Worm (Caenorhabditis elegans) whole organism, L4 larva: ENCODE data around the gene Y54G11A.14.

ENCODE experiments used
- dmd-8 ChIP-seq: fragments of 200-800 bp; sonication (Bioruptor generic); IDR thresholded peaks from 2 replicates; pipeline ENCODE4 v1.3.6; 2022; ENCODE audit warnings: missing genetic modification characterization, missing compliant biosample characterization
- hif-1 ChIP-seq, 2 experiments: sonication (generic microtip); optimal IDR thresholded peaks; 2 replicates each; lab custom pipeline; 2016 to 2017; ENCODE audit warnings: missing compliant biosample characterization in 2 of 2, missing genetic modification characterization in 2 of 2, missing genetic modification reagents in 2 of 2, missing genotype in 2 of 2, mild to moderate bottlenecking in 1 of 2
- lin-39 ChIP-seq: fragments of 150-350 bp; optimal IDR thresholded peaks from 2 replicates; lab custom pipeline; 2014; ENCODE audit warnings: missing biosample characterization, missing genetic modification reagents, missing genetic modification characterization
- madf-5 ChIP-seq, 2 experiments: fragments of 200-800 bp; sonication (Bioruptor generic); IDR thresholded peaks; 2 replicates each; pipeline ENCODE4 v1.3.6; 2022; ENCODE audit warnings: missing compliant biosample characterization in 2 of 2, missing genetic modification characterization in 2 of 2
- mdl-1 ChIP-seq, 2 experiments: fragments of 150-350 bp in 1 of 2; sonication (generic microtip) in 1 of 2; optimal IDR thresholded peaks; 2 replicates each; lab custom pipeline; 2014 to 2017; ENCODE audit warnings: missing biosample characterization in 2 of 2, missing genetic modification characterization in 2 of 2
- nhr-6 ChIP-seq: fragments of 150-350 bp; optimal IDR thresholded peaks from 2 replicates; lab custom pipeline; 2014; ENCODE audit warnings: missing biosample characterization, missing genetic modification characterization
- snpc-4 ChIP-seq: fragments of 150-350 bp; optimal IDR thresholded peaks from 2 replicates; lab custom pipeline; 2014; ENCODE audit warnings: missing biosample characterization, missing genetic modification characterization
- unc-39 ChIP-seq: sonication (generic microtip); optimal IDR thresholded peaks from 2 replicates; lab custom pipeline; 2017; ENCODE audit warnings: missing biosample characterization, missing genetic modification characterization

- no peak for TF ChIP-seq snpc-4
- no peak for TF ChIP-seq dmd-8 (GFP tag; lab: Robert Waterston, UW)
- TF ChIP-seq madf-5 (GFP tag; IDR thresholded peaks at IDR 0.05; lab: Robert Waterston, UW): 0 out of 4 replicates have a peak, but pooled peaks of 1 of the 2 experiments have one; percentile 12
- TF ChIP-seq hif-1 (tag; optimal IDR thresholded peaks at IDR 0.05; lab: Kevin White, UChicago): no peak
- TF ChIP-seq unc-39 (tag; lab: Kevin White, UChicago): no peak
- TF ChIP-seq mdl-1 (tag; optimal IDR thresholded peaks at IDR 0.05; lab: Kevin White, UChicago): no peak
- no peak for TF ChIP-seq nhr-6
- TF ChIP-seq lin-39 (tag; lab: Kevin White, UChicago): no peak
Observed at ce11 chrII:14319227-14319626, 1.3 kb downstream of the Y54G11A.14 start.
